Fruit fly (Drosophila melanogaster): Measurements from ENCODE around the gene Ocho.

Gene Ocho

dm6 chr3L:14986340-14986916 is 11.8 kb downstream of the Ocho start:
- no peak for TF ChIP-seq noc (tag; optimal IDR thresholded peaks at IDR 0.05)

DNA sequence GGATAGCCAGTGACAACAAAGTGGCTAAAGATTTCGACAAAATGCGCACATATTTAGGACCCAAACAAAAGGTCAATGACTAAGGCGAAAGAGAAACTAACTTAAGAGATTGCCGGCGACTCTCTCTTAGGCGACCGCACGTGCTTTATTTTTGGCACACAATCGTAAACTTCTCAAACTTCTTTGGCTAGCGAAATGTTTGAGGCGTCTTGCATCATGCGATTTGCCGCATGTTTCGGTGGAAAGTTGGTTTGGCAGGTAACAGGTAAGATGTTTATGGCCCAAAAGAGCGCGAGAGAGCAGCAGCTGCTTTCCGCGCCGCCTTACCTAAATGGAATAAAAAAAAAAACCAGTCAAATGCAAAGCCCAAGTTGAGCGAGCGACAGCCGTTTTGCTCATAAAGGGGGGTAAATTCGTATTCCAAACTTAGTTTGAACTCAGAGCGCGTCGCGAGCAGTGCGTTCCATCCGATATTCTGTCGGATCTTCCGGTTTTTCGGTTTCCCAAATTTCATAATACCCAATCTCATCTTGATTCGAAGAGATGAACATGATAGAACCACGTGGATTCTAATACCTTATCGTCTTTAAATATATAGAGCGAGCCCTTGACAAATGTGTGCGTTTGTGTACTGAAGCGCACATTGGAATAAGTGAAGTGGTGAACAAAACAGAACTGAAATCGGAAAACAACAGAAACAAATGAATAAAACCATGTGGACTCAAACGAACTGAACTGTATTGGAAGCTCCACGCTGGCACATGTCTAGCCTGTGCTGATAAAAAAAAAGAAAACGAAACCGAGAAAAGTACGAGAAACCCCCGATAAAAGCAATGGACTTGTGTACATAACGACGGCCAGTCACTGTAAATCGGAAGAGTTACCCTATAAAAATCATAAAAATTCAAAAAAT is 12.6 kb downstream of the Ocho start:
- peak; percentile 35 for TF ChIP-seq noc (tag; optimal IDR thresholded peaks at IDR 0.05)

DNA sequence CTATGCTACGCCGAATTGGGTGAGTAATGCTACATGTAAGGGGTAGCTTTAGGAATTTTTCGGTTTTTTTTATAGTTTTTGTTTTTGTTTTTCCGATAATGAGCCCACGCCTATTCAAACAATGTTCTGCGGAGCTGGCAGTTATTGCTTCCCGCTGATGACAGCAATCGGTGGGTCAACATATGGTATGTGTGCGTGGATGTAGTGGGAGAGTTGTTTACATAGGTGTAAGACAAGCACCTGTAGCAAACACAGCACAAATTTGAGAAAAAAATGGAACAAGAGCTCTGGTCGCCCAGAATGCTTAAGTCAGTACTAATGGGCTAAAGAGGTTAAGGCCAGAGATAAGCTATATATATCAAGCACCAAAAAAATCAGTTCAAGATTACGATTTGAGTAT is 13.6 kb downstream of the Ocho start:
- TF ChIP-seq noc (tag; optimal IDR thresholded peaks at IDR 0.05): no peak

DNA sequence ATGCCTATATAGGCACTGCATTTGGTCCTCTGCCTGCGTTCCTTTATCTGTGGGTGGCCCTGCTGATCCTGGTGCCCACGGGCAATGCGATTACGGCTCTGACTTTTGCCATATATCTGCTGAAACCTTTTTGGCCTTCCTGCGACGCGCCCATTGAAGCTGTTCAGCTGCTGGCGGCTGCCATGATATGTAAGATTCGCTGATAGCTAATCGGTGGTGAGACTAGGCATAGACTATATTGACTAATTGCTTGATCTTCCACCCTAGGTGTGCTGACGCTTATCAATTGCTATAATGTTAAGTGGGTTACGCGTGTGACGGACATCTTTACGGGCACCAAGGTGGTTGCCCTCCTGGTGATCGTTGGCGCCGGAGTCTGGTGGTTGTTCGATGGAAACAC is 15.2 kb downstream of the Ocho start:
- TF ChIP-seq noc (tag; optimal IDR thresholded peaks at IDR 0.05): no peak

DNA sequence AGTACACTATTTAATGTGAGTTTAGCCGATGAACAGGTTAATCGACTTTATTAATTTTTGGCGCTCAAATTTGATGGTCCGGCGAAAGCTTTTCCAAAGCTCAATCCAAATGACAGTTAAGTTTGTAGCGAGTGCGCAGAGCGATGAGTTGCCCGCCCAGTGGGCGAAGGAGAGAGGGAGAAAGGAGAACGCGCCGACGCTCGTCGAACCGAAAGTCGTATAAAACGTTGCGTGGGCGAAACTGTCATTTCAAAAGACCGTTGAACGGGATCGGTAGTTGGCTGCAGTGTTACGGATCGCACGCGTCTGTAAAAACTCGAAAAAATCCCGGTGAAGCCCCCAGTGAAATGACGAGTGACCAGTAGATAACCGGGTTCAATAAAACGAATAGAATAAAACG is 17.4 kb downstream of the Ocho start, which contains the start of gene Zip71B:
TSS of gene Zip71B (plus strand) at position 265 of the 400 bp plus-strand sequence.
- TF ChIP-seq noc (tag; optimal IDR thresholded peaks at IDR 0.05): no peak

DNA sequence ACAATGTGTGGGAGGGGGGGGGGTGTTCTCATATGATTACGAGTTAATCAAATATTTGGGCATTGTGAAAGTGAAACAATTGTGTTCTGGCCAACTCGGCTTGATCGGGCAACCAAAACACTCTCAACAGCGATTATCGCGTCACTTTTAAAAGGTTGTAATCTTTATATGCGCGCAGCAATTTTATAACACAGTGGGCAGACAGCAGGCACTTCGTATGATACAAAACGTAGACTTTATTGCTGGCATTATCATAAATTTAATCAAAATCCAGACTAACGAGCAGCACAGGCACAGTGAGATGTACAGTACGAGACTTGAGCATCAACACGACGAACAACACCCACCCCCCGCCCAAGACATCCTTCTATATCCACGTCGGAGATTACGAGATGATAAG is 18.2 kb downstream of the Ocho start:
- TF ChIP-seq noc (tag; optimal IDR thresholded peaks at IDR 0.05): peak; percentile 65

- no peak for TF ChIP-seq noc (tag; optimal IDR thresholded peaks at IDR 0.05)
Measured at dm6 chr3L:14999284-15000019, 24.8 kb downstream of the Ocho start, which contains the start of the genes mRpL39 and Prosbeta2. TSS of gene mRpL39 (minus strand) at chr3L:14999666. TSS of gene Prosbeta2 (plus strand) at chr3L:14999951.

dm6 chr3L:15005085-15005484 is 30.4 kb downstream of the Ocho start:
- no peak for TF ChIP-seq noc (tag; optimal IDR thresholded peaks at IDR 0.05)

DNA sequence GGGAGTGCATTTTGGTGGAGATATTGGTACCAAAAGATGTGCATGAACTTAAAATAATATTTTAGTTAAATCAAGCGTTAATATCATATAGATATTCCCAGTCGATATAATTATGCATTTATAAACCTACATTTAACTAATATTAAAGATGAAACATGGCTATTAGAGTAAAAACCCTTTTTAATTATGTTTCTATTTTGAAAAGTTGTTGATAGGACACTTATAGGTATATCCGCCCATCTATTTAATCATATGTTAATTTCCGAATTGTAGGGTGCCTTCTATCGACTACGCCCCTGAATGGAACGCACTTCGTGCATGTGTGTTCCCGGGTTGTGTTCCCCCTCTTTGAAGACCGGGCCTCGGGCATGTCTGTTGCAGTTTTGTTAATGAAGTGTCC is 31.1 kb downstream of the Ocho start:
- TF ChIP-seq noc (tag; optimal IDR thresholded peaks at IDR 0.05): no peak

DNA sequence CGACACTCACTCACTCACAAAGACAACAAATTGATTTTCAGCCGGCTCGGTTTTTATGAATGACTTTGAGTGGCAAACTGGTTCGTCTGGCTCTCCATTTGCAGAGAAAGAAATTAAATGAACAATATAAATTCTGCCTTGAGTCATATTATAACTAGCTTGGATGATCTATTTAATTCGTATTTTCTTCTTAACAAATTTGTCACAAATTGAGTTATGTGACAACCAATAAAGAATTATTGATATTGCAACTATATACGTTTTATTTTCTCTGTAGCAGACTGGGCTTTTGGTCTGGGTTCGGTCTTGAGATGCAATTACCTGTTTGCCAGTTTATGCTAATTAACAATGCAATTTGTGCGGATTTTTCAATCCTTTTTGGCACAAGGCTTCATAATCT is 32.2 kb downstream of the Ocho start:
- TF ChIP-seq noc (tag; optimal IDR thresholded peaks at IDR 0.05): no peak

DNA sequence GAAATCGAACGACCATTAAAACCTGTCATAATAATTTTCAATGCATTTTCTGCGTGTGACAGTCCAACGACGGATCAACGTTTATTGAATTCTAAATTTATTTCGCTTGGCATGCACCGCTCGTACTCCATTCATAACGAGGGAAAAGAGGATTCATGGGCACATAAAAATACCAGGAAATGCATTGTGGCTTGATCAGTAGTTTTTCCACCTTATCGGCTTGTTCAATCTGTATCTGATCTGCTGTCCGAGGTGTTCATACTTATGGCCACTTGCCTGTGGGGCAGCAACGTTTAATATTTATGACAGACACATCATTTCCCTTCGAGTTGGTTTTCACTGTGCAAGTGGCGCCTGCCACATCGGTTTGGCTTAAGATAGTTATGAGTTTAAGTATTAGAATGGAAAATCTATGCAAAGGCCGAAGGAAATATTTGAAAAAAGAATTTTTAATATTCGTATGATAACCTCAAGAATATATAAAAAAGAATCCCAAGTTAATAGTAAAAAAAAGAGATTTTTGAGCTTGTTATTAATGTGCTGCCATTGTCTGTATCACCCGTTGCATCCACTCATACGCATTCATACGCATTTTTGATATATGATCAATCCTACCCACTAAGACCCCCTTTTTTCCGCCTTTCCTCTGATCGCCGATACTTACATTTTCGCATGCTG is 32.8 kb downstream of the Ocho start:
- TF ChIP-seq noc (tag; optimal IDR thresholded peaks at IDR 0.05): no peak

dm6 chr3L:15009681-15010080 is 35.0 kb downstream of the Ocho start:
- TF ChIP-seq noc (tag; optimal IDR thresholded peaks at IDR 0.05): no peak

dm6 chr3L:15010601-15011000 is 36.0 kb downstream of the Ocho start:
- no peak for TF ChIP-seq noc (tag; optimal IDR thresholded peaks at IDR 0.05)

dm6 chr3L:15011142-15011541 is 36.5 kb downstream of the Ocho start:
- no peak for TF ChIP-seq noc (tag; optimal IDR thresholded peaks at IDR 0.05)

DNA sequence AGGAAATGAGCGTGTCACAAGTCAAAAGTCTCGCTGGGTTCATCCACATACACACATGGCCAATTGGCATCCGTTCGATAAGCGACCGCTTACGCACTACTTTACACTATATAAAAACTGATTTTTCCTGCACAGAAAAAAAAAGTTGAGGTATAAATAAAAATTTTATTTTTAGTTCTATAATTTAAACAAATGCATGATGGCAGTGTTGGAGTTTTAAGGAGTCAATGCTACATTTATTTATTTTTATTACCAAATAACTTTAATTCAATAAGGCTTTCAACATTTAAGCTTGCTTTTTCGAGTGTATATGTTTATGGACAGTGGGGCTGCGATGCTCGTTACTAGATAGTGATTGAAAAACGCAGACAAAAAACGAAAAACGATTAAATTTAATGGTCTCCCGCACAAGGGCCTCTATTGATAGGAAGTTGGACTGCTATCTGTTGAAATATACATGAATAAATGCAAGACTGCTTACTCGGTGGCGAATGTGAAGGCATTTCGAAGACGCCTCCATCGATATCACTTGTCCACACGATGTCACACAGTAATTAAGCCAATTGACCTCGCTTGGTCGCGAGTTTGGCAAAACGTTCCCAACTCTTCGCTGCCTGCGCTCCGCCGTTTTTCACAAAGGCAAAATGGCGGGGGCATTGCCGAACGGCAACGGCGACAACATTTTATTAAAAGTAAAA is 37.1 kb downstream of the Ocho start:
- peak; percentile 74 for TF ChIP-seq noc (tag; optimal IDR thresholded peaks at IDR 0.05)
